Worm (Caenorhabditis elegans): ENCODE measurements around the gene K09C6.7.

- no peak for TF ChIP-seq dao-5 (tag; optimal IDR thresholded peaks at IDR 0.05)
- no peak for TF ChIP-seq him-1 (tag; optimal IDR thresholded peaks at IDR 0.05)
- no peak for TF ChIP-seq W03F9.2 (tag; optimal IDR thresholded peaks at IDR 0.05)
These were observed 21.7 kb downstream of the K09C6.7 start, which contains the start of gene R13D11.1 for ce11 chrV:817182-817581.
